Fruit fly (Drosophila melanogaster) whole organism, embryonic: Measurements from ENCODE around the gene M6.

Source experiments
- Adf1 ChIP-seq: fragments of 200-800 bp; sonication (Bioruptor generic); IDR thresholded peaks from 2 replicates; pipeline ENCODE4 v1.3.6; 2022; ENCODE audit warnings: missing biosample characterization, missing genetic modification characterization
- CG10462 ChIP-seq: fragments of 200-800 bp; sonication (Bioruptor generic); optimal IDR thresholded peaks from 2 replicates; lab custom pipeline; 2016; ENCODE audit warnings: missing biosample characterization, missing genetic modification characterization
- CG10543 ChIP-seq: fragments of 200-800 bp; sonication (Bioruptor generic); optimal IDR thresholded peaks from 3 replicates; lab custom pipeline; 2017; ENCODE audit warnings: missing biosample characterization, mild to moderate bottlenecking, missing genetic modification characterization, moderate library complexity
- CG12219 ChIP-seq: fragments of 200-800 bp; sonication (Bioruptor generic); optimal IDR thresholded peaks from 3 replicates; lab custom pipeline; 2018; ENCODE audit warnings: missing biosample characterization, mild to moderate bottlenecking, missing genetic modification characterization
- CG13123 ChIP-seq: fragments of 200-800 bp; sonication (Bioruptor generic); optimal IDR thresholded peaks from 2 replicates; lab custom pipeline; 2016; ENCODE audit warnings: missing biosample characterization, missing genetic modification characterization
- CG13287 ChIP-seq: fragments of 200-800 bp; sonication (Bioruptor generic); IDR thresholded peaks from 2 replicates; pipeline ENCODE4 v1.3.6; 2022; ENCODE audit warnings: missing biosample characterization, missing genetic modification characterization; ENCODE audit not compliant: partially characterized antibody
- CG1529 ChIP-seq: fragments of 200-800 bp; sonication (Bioruptor generic); optimal IDR thresholded peaks from 3 replicates; lab custom pipeline; 2018; ENCODE audit warnings: missing biosample characterization, missing genetic modification characterization
- CG15696 ChIP-seq: fragments of 200-800 bp; sonication (Bioruptor generic); optimal IDR thresholded peaks from 2 replicates; lab custom pipeline; 2019; ENCODE audit warnings: missing biosample characterization, mild to moderate bottlenecking, missing genetic modification characterization, moderate library complexity
- CG1603 ChIP-seq: fragments of 200-800 bp; sonication (Bioruptor generic); optimal IDR thresholded peaks from 2 replicates; lab custom pipeline; 2019; ENCODE audit warnings: missing biosample characterization, mild to moderate bottlenecking, missing genetic modification characterization, moderate library complexity
- CG16779 ChIP-seq: fragments of 200-800 bp; sonication (Bioruptor generic); IDR thresholded peaks from 2 replicates; pipeline ENCODE4 v1.3.6; 2022; ENCODE audit warnings: missing biosample characterization, missing genetic modification characterization
- CG2129 ChIP-seq: fragments of 200-800 bp; sonication (Bioruptor generic); IDR thresholded peaks from 2 replicates; pipeline ENCODE4 v1.3.6; 2022; ENCODE audit warnings: missing biosample characterization, missing genetic modification characterization; ENCODE audit not compliant: partially characterized antibody
- CG3065 ChIP-seq: fragments of 200-800 bp; sonication (Bioruptor generic); optimal IDR thresholded peaks from 2 replicates; lab custom pipeline; 2016; ENCODE audit warnings: missing biosample characterization, missing genetic modification characterization
- CG31365 ChIP-seq: fragments of 200-800 bp; sonication (Bioruptor generic); optimal IDR thresholded peaks from 2 replicates; lab custom pipeline; 2018; ENCODE audit warnings: missing biosample characterization, mild to moderate bottlenecking, missing genetic modification characterization
- CG3726 ChIP-seq: fragments of 200-800 bp; sonication (Bioruptor generic); IDR thresholded peaks from 3 replicates; pipeline ENCODE4, ENCODE4 v1.3.6; 2022; ENCODE audit warnings: missing biosample characterization, missing genetic modification characterization
- CG4707 ChIP-seq: fragments of 200-800 bp; sonication (Bioruptor generic); optimal IDR thresholded peaks from 2 replicates; lab custom pipeline; 2018; ENCODE audit warnings: missing biosample characterization, mild to moderate bottlenecking, missing genetic modification characterization, moderate library complexity
- CG5245 ChIP-seq: fragments of 200-800 bp; sonication (Bioruptor generic); optimal IDR thresholded peaks from 3 replicates; lab custom pipeline; 2016; ENCODE audit warnings: missing biosample characterization, missing genetic modification characterization
- CG7839 ChIP-seq: fragments of 200-800 bp; sonication (Bioruptor generic); optimal IDR thresholded peaks from 3 replicates; lab custom pipeline; 2018; ENCODE audit warnings: missing biosample characterization, mild to moderate bottlenecking, missing genetic modification characterization, moderate library complexity
- CG7987 ChIP-seq: fragments of 200-800 bp; sonication (Bioruptor generic); optimal IDR thresholded peaks from 2 replicates; lab custom pipeline; 2018; ENCODE audit warnings: missing biosample characterization, mild to moderate bottlenecking, missing genetic modification characterization, moderate library complexity
- CG8359 ChIP-seq: fragments of 200-800 bp; sonication (Bioruptor generic); optimal IDR thresholded peaks from 2 replicates; lab custom pipeline; 2017; ENCODE audit warnings: missing biosample characterization, mild to moderate bottlenecking, missing genetic modification characterization, borderline replicate concordance
- CG9727 ChIP-seq: fragments of 200-800 bp; sonication (Bioruptor generic); optimal IDR thresholded peaks from 3 replicates; lab custom pipeline; 2017; ENCODE audit warnings: missing biosample characterization, mild to moderate bottlenecking, missing genetic modification characterization
- CG9932 ChIP-seq: fragments of 200-800 bp; sonication (Bioruptor generic); IDR thresholded peaks from 2 replicates; pipeline ENCODE4 v1.3.6; 2022; ENCODE audit warnings: missing biosample characterization, missing genetic modification characterization
- Dbx ChIP-seq: fragments of 200-800 bp; sonication (Bioruptor generic); IDR thresholded peaks from 3 replicates; pipeline ENCODE4 v1.3.6; 2022; ENCODE audit warnings: missing biosample characterization, missing genetic modification characterization
- H15 ChIP-seq: fragments of 200-800 bp; sonication (Bioruptor generic); IDR thresholded peaks from 3 replicates; pipeline ENCODE4 v1.3.6; 2022; ENCODE audit warnings: missing biosample characterization, missing genetic modification characterization
- Hand ChIP-seq: fragments of 200-800 bp; sonication (Bioruptor generic); optimal IDR thresholded peaks from 2 replicates; lab custom pipeline; 2017; ENCODE audit warnings: mild to moderate bottlenecking, missing biosample characterization, missing genetic modification reagents, missing genetic modification characterization
- Lpt ChIP-seq: fragments of >200 bp; optimal IDR thresholded peaks from 2 replicates; lab custom pipeline; 2018; ENCODE audit warnings: missing biosample characterization, missing genetic modification characterization
- MTF-1 ChIP-seq: fragments of 200-800 bp; sonication (Bioruptor generic); optimal IDR thresholded peaks from 2 replicates; lab custom pipeline; 2018; ENCODE audit warnings: missing biosample characterization, mild to moderate bottlenecking, missing genetic modification characterization, borderline replicate concordance
- NC2α ChIP-seq: fragments of 200-800 bp; sonication (Bioruptor generic); optimal IDR thresholded peaks from 2 replicates; lab custom pipeline; 2016; ENCODE audit warnings: missing biosample characterization, missing genetic modification characterization
- Sry-β ChIP-seq: fragments of 200-800 bp; sonication (Bioruptor generic); optimal IDR thresholded peaks from 2 replicates; lab custom pipeline; 2018; ENCODE audit warnings: missing biosample characterization, mild to moderate bottlenecking, missing genetic modification characterization, moderate library complexity
- Xbp1 ChIP-seq: fragments of 200-800 bp; sonication (Bioruptor generic); optimal IDR thresholded peaks from 3 replicates; lab custom pipeline; 2016; ENCODE audit warnings: missing biosample characterization, mild to moderate bottlenecking, missing genetic modification characterization
- Xrp1 ChIP-seq: fragments of 200-800 bp; sonication (Bioruptor generic); IDR thresholded peaks from 2 replicates; pipeline ENCODE4 v1.3.6; 2022; ENCODE audit warnings: missing biosample characterization, missing genetic modification characterization
- al ChIP-seq: fragments of 200-800 bp; sonication (Bioruptor generic); IDR thresholded peaks from 2 replicates; pipeline ENCODE4 v1.3.6; 2022; ENCODE audit warnings: missing biosample characterization, missing genetic modification characterization
- ap ChIP-seq: fragments of 200-800 bp; sonication (Bioruptor generic); IDR thresholded peaks from 2 replicates; pipeline ENCODE4 v1.3.6; 2022; ENCODE audit warnings: missing biosample characterization, missing genetic modification characterization
- ase ChIP-seq: fragments of 200-800 bp; sonication (Bioruptor generic); IDR thresholded peaks from 3 replicates; pipeline ENCODE4 v1.3.6; 2022; ENCODE audit warnings: missing biosample characterization, missing genetic modification characterization
- ash1 ChIP-seq: fragments of 200-800 bp; sonication (Bioruptor generic); optimal IDR thresholded peaks from 2 replicates; lab custom pipeline; 2018; ENCODE audit warnings: missing biosample characterization, mild to moderate bottlenecking, missing genetic modification characterization
- cg ChIP-seq: fragments of 200-800 bp; sonication (Bioruptor generic); optimal IDR thresholded peaks from 3 replicates; lab custom pipeline; 2019; ENCODE audit warnings: missing biosample characterization, mild to moderate bottlenecking, missing genetic modification characterization, moderate library complexity
- dimm ChIP-seq: fragments of 200-800 bp; sonication (Bioruptor generic); IDR thresholded peaks from 2 replicates; pipeline ENCODE4 v1.3.6; 2022; ENCODE audit warnings: missing biosample characterization, missing genetic modification characterization
- ems ChIP-seq: fragments of 200-800 bp; sonication (Bioruptor generic); optimal IDR thresholded peaks from 3 replicates; lab custom pipeline; 2016; ENCODE audit warnings: missing biosample characterization, missing genetic modification characterization
- ewg ChIP-seq: fragments of 200-800 bp; sonication (Bioruptor generic); optimal IDR thresholded peaks from 3 replicates; lab custom pipeline; 2017; ENCODE audit warnings: mild to moderate bottlenecking, missing biosample characterization, missing genetic modification reagents, missing genetic modification characterization
- exex ChIP-seq: fragments of 200-800 bp; sonication (Bioruptor generic); optimal IDR thresholded peaks from 4 replicates; lab custom pipeline; 2018; ENCODE audit warnings: missing biosample characterization, mild to moderate bottlenecking, missing genetic modification characterization, moderate library complexity
- gro ChIP-seq: fragments of 200-800 bp; sonication (Bioruptor generic); optimal IDR thresholded peaks from 2 replicates; lab custom pipeline; 2016; ENCODE audit warnings: missing biosample characterization, missing genetic modification characterization
- hb ChIP-seq: fragments of 200-800 bp; sonication (Bioruptor generic); IDR thresholded peaks from 3 replicates; pipeline ENCODE4 v1.3.6; 2022; ENCODE audit warnings: missing biosample characterization, missing genetic modification characterization; ENCODE audit not compliant: partially characterized antibody
- ind ChIP-seq: fragments of 200-800 bp; sonication (Bioruptor generic); optimal IDR thresholded peaks from 3 replicates; lab custom pipeline; 2016; ENCODE audit warnings: missing biosample characterization, missing genetic modification characterization
- jumu ChIP-seq: fragments of 200-800 bp; sonication (Bioruptor generic); optimal IDR thresholded peaks from 3 replicates; lab custom pipeline; 2016; ENCODE audit warnings: missing biosample characterization, missing genetic modification characterization
- nau ChIP-seq: fragments of 200-800 bp; sonication (Bioruptor generic); optimal IDR thresholded peaks from 3 replicates; lab custom pipeline; 2017; ENCODE audit warnings: missing biosample characterization, mild to moderate bottlenecking, missing genetic modification characterization, missing genetic modification reagents
- nerfin-1 ChIP-seq: fragments of 200-800 bp; sonication (Bioruptor generic); optimal IDR thresholded peaks from 3 replicates; lab custom pipeline; 2019; ENCODE audit warnings: missing biosample characterization, mild to moderate bottlenecking, missing genetic modification characterization, moderate library complexity
- onecut ChIP-seq: fragments of 200-800 bp; sonication (Bioruptor generic); IDR thresholded peaks from 2 replicates; pipeline ENCODE4 v1.3.6; 2022; ENCODE audit warnings: missing biosample characterization, missing genetic modification characterization
- peb ChIP-seq: fragments of 200-800 bp; sonication (Bioruptor generic); IDR thresholded peaks from 2 replicates; pipeline ENCODE4 v1.3.6; 2022; ENCODE audit warnings: missing biosample characterization, missing genetic modification characterization
- pum ChIP-seq: fragments of 200-800 bp; sonication (Bioruptor generic); optimal IDR thresholded peaks from 2 replicates; lab custom pipeline; 2016; ENCODE audit warnings: missing biosample characterization, missing genetic modification characterization
- run ChIP-seq: fragments of 200-800 bp; sonication (Bioruptor generic); optimal IDR thresholded peaks from 3 replicates; lab custom pipeline; 2018; ENCODE audit warnings: missing biosample characterization, mild to moderate bottlenecking, missing genetic modification characterization
- slbo ChIP-seq: fragments of 200-800 bp; sonication (Bioruptor generic); IDR thresholded peaks from 2 replicates; pipeline ENCODE4 v1.3.6; 2022; ENCODE audit warnings: missing biosample characterization, missing genetic modification characterization
- tgo ChIP-seq: fragments of 200-800 bp; sonication (Bioruptor generic); IDR thresholded peaks from 3 replicates; pipeline ENCODE4 v1.3.6; 2022; ENCODE audit warnings: missing biosample characterization, missing genetic modification characterization
- usp ChIP-seq: fragments of >200 bp; optimal IDR thresholded peaks from 2 replicates; lab custom pipeline; 2017; ENCODE audit warnings: missing biosample characterization, missing genetic modification characterization

The M6 gene

DNA sequence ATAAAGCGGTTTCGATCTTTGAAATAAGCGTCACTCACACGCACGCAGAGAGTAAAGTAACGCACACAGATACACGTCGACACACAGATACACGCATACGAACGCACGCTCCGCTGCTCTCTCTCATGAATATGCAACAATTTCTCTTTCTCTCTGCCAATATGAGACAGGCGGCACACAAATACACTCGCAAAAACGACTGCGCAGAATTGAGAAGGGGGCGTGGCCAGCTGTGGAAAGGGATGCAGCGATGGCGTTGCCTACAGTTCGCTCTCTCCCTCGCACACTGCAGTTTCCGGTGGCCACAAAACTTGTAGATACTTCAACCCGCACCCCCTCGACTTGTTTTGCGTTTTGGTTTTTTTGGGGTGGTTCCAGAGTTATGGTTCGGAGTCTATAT, 28.0 kb upstream of the M6 start (continued):
- TF ChIP-seq ash1 (GFP tag; lab: Kevin White, UChicago) (no peak), tgo (no peak), CG12219 (peak; percentile 44), Adf1 (GFP tag; lab: Robert Waterston, UW) (peak; percentile 81), nerfin-1 (tag; lab: Kevin White, UChicago) (peak; percentile 47), CG1603 (tag; lab: Kevin White, UChicago) (peak; percentile 63), Lpt (GFP tag; lab: Kevin White, UChicago) (no peak), CG16779 (no peak), ap (GFP tag; lab: Robert Waterston, UW) (no peak), nau (GFP tag; lab: Kevin White, UChicago) (no peak), CG4707 (GFP tag; lab: Kevin White, UChicago) (peak; percentile 68), CG3065 (GFP tag; lab: Kevin White, UChicago) (peak; percentile 76), CG13123 (GFP tag; lab: Kevin White, UChicago) (no peak), gro (GFP tag; lab: Kevin White, UChicago) (no peak), Dbx (GFP tag; lab: Robert Waterston, UW) (no peak), usp (GFP tag; lab: Kevin White, UChicago) (no peak), CG7987 (peak; percentile 65), CG15696 (tag; lab: Kevin White, UChicago) (no peak), al (GFP tag; lab: Robert Waterston, UW) (no peak), CG3726 (no peak), dimm (GFP tag; lab: Robert Waterston, UW) (no peak), hb (GFP tag; lab: Robert Waterston, UW) (no peak), CG31365 (tag; lab: Kevin White, UChicago) (peak; percentile 56), ind (GFP tag; lab: Kevin White, UChicago) (no peak), jumu (GFP tag; lab: Kevin White, UChicago) (no peak), CG13287 (GFP tag; lab: Robert Waterston, UW) (no peak), CG10543 (no peak), H15 (no peak), peb (GFP tag; lab: Robert Waterston, UW) (peak; percentile 16; the same call in 1 of the 2 replicates), CG9727 (GFP tag; lab: Kevin White, UChicago) (peak; percentile 33), CG2129 (no peak), MTF-1 (GFP tag; lab: Kevin White, UChicago) (peak; percentile 68), Hand (GFP tag; lab: Kevin White, UChicago) (no peak), CG10462 (GFP tag; lab: Kevin White, UChicago) (no peak), onecut (GFP tag; lab: Robert Waterston, UW) (peak; percentile 62), CG1529 (GFP tag; lab: Kevin White, UChicago) (peak; percentile 50), ewg (GFP tag; lab: Kevin White, UChicago) (peak; percentile 96), cg (GFP tag; lab: Kevin White, UChicago) (peak; percentile 99), ase (GFP tag; lab: Robert Waterston, UW) (no peak), slbo (GFP tag; lab: Robert Waterston, UW) (no peak), CG9932 (GFP tag; lab: Robert Waterston, UW) (no peak), pum (no peak), ems (GFP tag; lab: Kevin White, UChicago) (no peak), CG8359 (no peak), CG5245 (GFP tag; lab: Kevin White, UChicago) (no peak), run (tag; lab: Kevin White, UChicago) (no peak), NC2α (GFP tag; lab: Kevin White, UChicago) (no peak), Xbp1 (GFP tag; lab: Kevin White, UChicago) (peak; percentile 33), CG7839 (no peak), Xrp1 (GFP tag; lab: Robert Waterston, UW) (0 out of 2 replicates have a peak, but pooled peaks have one; percentile 36), exex (tag; lab: Kevin White, UChicago) (no peak), Sry-β (GFP tag; lab: Kevin White, UChicago) (no peak)
